Worm (Caenorhabditis elegans) whole organism, mixed stage, embryonic: ENCODE results near the gene gldi-8.

ENCODE experiments used
- M03D4.4 ChIP-seq: sonication (generic microtip); optimal IDR thresholded peaks from 2 replicates; lab custom pipeline; 2017; ENCODE audit warnings: mild to moderate bottlenecking, missing genetic modification characterization, missing compliant biosample characterization
- bed-3 ChIP-seq: fragments of 200-800 bp; sonication (Bioruptor generic); optimal IDR thresholded peaks from 3 replicates; lab custom pipeline; 2018; ENCODE audit warnings: mild to moderate bottlenecking, missing genetic modification characterization, moderate library complexity, missing compliant biosample characterization
- ceh-43 ChIP-seq: fragments of 200-800 bp; sonication (Bioruptor generic); optimal IDR thresholded peaks from 2 replicates; lab custom pipeline; 2018; ENCODE audit warnings: mild to moderate bottlenecking, missing genetic modification characterization, moderate library complexity, missing compliant biosample characterization
- ceh-83 ChIP-seq: fragments of 200-800 bp; sonication (Bioruptor generic); optimal IDR thresholded peaks from 2 replicates; lab custom pipeline; 2018; ENCODE audit warnings: mild to moderate bottlenecking, missing genetic modification characterization, missing compliant biosample characterization
- ces-1 ChIP-seq: fragments of 150-350 bp; optimal IDR thresholded peaks from 2 replicates; lab custom pipeline; 2014; ENCODE audit warnings: missing biosample characterization, missing genetic modification reagents, missing genetic modification characterization
- cnd-1 ChIP-seq: fragments of 200-800 bp; sonication (Bioruptor generic); optimal IDR thresholded peaks from 2 replicates; lab custom pipeline; 2018; ENCODE audit warnings: mild to moderate bottlenecking, missing genetic modification characterization, missing compliant biosample characterization
- elt-1 ChIP-seq: sonication (generic microtip); optimal IDR thresholded peaks from 2 replicates; lab custom pipeline; 2017; ENCODE audit warnings: missing genetic modification characterization, mild to moderate bottlenecking, missing compliant biosample characterization, antibody characterized with exemption, moderate library complexity, borderline replicate concordance; ENCODE audit not compliant: insufficient read depth
- elt-3 ChIP-seq: fragments of 150-350 bp; optimal IDR thresholded peaks from 2 replicates; lab custom pipeline; 2014; ENCODE audit warnings: missing biosample characterization, missing genetic modification characterization
- flh-1 ChIP-seq: fragments of 200-800 bp; sonication (Bioruptor generic); optimal IDR thresholded peaks from 2 replicates; lab custom pipeline; 2018; ENCODE audit warnings: mild to moderate bottlenecking, missing genetic modification characterization, moderate library complexity, missing compliant biosample characterization
- lin-32 ChIP-seq: fragments of 200-800 bp; sonication (Bioruptor generic); optimal IDR thresholded peaks from 2 replicates; lab custom pipeline; 2018; ENCODE audit warnings: mild to moderate bottlenecking, missing genetic modification characterization, missing compliant biosample characterization
- mep-1 ChIP-seq: fragments of 150-350 bp; optimal IDR thresholded peaks from 2 replicates; lab custom pipeline; 2017; ENCODE audit warnings: missing biosample characterization, missing genetic modification reagents, missing genetic modification characterization, inconsistent platforms
- mls-2 ChIP-seq: sonication (generic microtip); optimal IDR thresholded peaks from 2 replicates; lab custom pipeline; 2016; ENCODE audit warnings: mild to moderate bottlenecking, missing genetic modification characterization, moderate library complexity, missing compliant biosample characterization
- nhr-12 ChIP-seq: fragments of 150-350 bp; optimal IDR thresholded peaks from 2 replicates; lab custom pipeline; 2014; ENCODE audit warnings: missing biosample characterization, missing genetic modification characterization
- nhr-28 ChIP-seq: fragments of 150-350 bp; optimal IDR thresholded peaks from 2 replicates; lab custom pipeline; 2014; ENCODE audit warnings: missing biosample characterization, missing genetic modification characterization
- pha-4 ChIP-seq: fragments of 150-350 bp; optimal IDR thresholded peaks from 2 replicates; lab custom pipeline; 2018; ENCODE audit warnings: missing biosample characterization, missing genetic modification reagents, missing genetic modification characterization

The gldi-8 gene

ce11 chrIII:12548441-12548840, 51.1 kb downstream of the gldi-8 start:
- no peak for TF ChIP-seq bed-3 (GFP tag; lab: Kevin White, UChicago)
- no peak for TF ChIP-seq ces-1
- TF ChIP-seq nhr-12 (tag; lab: Kevin White, UChicago), result no peak
- TF ChIP-seq nhr-28 (tag; lab: Kevin White, UChicago), result no peak
- no peak for TF ChIP-seq pha-4 (tag; lab: Kevin White, UChicago)
- TF ChIP-seq mls-2, result no peak
- no peak for TF ChIP-seq mep-1 (tag; lab: Kevin White, UChicago)
- TF ChIP-seq cnd-1 (tag; lab: Kevin White, UChicago), result no peak
- TF ChIP-seq elt-3 (tag; lab: Kevin White, UChicago), result no peak
- TF ChIP-seq ceh-83 (GFP tag; lab: Kevin White, UChicago), result no peak
- no peak for TF ChIP-seq flh-1 (GFP tag; lab: Kevin White, UChicago)
- no peak for TF ChIP-seq M03D4.4 (tag; lab: Kevin White, UChicago)
- TF ChIP-seq lin-32 (GFP tag; lab: Kevin White, UChicago), result no peak
- TF ChIP-seq elt-1 (tag; lab: Kevin White, UChicago), result no peak
- no peak for TF ChIP-seq ceh-43 (GFP tag; lab: Kevin White, UChicago)
